Fruit fly (Drosophila melanogaster): ENCODE results near the gene lcs.

Gene lcs

dm6 chrX:21349800-21350309 is 47.3 kb downstream of the lcs start, which contains the start of the genes peng and sol (continued):
- TF ChIP-seq CG10654 (GFP tag; optimal IDR thresholded peaks at IDR 0.05) (peak; percentile 61), Hand (GFP tag; optimal IDR thresholded peaks at IDR 0.05) (peak; percentile 52), her (GFP tag; optimal IDR thresholded peaks at IDR 0.05) (peak; percentile 40), CG4617 (GFP tag; optimal IDR thresholded peaks at IDR 0.05; ENCODE audit: borderline replicate concordance) (peak; percentile 48), Chrac-16 (GFP tag; optimal IDR thresholded peaks at IDR 0.05) (peak; percentile 80), dan (GFP tag; IDR thresholded peaks at IDR 0.05) (no peak), zen (tag; optimal IDR thresholded peaks at IDR 0.05) (peak; percentile 40), CG11695 (GFP tag; IDR thresholded peaks at IDR 0.05) (peak; percentile 54; the same call in 2 of the 3 replicates), CoRest (tag; optimal IDR thresholded peaks at IDR 0.05) (peak; percentile 85), Ada2b (GFP tag; IDR thresholded peaks at IDR 0.05) (peak; percentile 59), CG14050 (GFP tag; IDR thresholded peaks at IDR 0.05) (peak; percentile 59; the same call in 2 of the 3 replicates), Sry-β (GFP tag; optimal IDR thresholded peaks at IDR 0.05) (no peak), ap (GFP tag; IDR thresholded peaks at IDR 0.05) (no peak), Fer1 (GFP tag; optimal IDR thresholded peaks at IDR 0.05) (peak; percentile 72), lab (GFP tag; optimal IDR thresholded peaks at IDR 0.05) (no peak), CG9797 (GFP tag; optimal IDR thresholded peaks at IDR 0.05) (peak; percentile 71), psq (GFP tag; optimal IDR thresholded peaks at IDR 0.05) (peak; percentile 23), bigmax (GFP tag; optimal IDR thresholded peaks at IDR 0.05) (no peak), B-H2 (GFP tag; optimal IDR thresholded peaks at IDR 0.05) (peak; percentile 51), CG8089 (GFP tag; optimal IDR thresholded peaks at IDR 0.05) (peak; percentile 31), fru (optimal IDR thresholded peaks at IDR 0.05) (no peak), tin (GFP tag; optimal IDR thresholded peaks at IDR 0.05) (peak; percentile 59), Dfd (GFP tag; optimal IDR thresholded peaks at IDR 0.05) (no peak), Dbx (GFP tag; IDR thresholded peaks at IDR 0.05) (no peak), PHDP (tag; optimal IDR thresholded peaks at IDR 0.05) (peak; percentile 66), CG11247 (GFP tag; IDR thresholded peaks at IDR 0.05) (peak; percentile 64; the same call in 1 of the 2 replicates), Oli (tag; optimal IDR thresholded peaks at IDR 0.05) (peak; percentile 63), MTF-1 (GFP tag; optimal IDR thresholded peaks at IDR 0.05; ENCODE audit: borderline replicate concordance) (no peak), CG12219 (GFP tag; optimal IDR thresholded peaks at IDR 0.05) (no peak), CG15601 (tag; optimal IDR thresholded peaks at IDR 0.05) (peak; percentile 65), Jarid2 (GFP tag; optimal IDR thresholded peaks at IDR 0.05) (no peak), usp (GFP tag; optimal IDR thresholded peaks at IDR 0.05) (no peak), kni (GFP tag; optimal IDR thresholded peaks at IDR 0.05) (no peak), disco-r (GFP tag; optimal IDR thresholded peaks at IDR 0.05) (peak; percentile 33), CG10431 (GFP tag; optimal IDR thresholded peaks at IDR 0.05) (peak; percentile 21), Ptx1 (GFP tag; IDR thresholded peaks at IDR 0.05) (peak; percentile 78), Rfx (GFP tag; IDR thresholded peaks at IDR 0.05) (peak; percentile 71), NfI (GFP tag; optimal IDR thresholded peaks at IDR 0.05) (peak; percentile 69), zfh1 (GFP tag; IDR thresholded peaks at IDR 0.05) (peak; percentile 41; the same call in 1 of the 3 replicates), Hmr (GFP tag; optimal IDR thresholded peaks at IDR 0.05) (peak; percentile 82), az2 (GFP tag; optimal IDR thresholded peaks at IDR 0.05) (peak; percentile 74), jigr1 (GFP tag; IDR thresholded peaks at IDR 0.05) (no peak), CG34224 (GFP tag; IDR thresholded peaks at IDR 0.05; ENCODE audit: partially characterized antibody) (no peak), CG9215 (GFP tag; IDR thresholded peaks at IDR 0.05) (peak; percentile 57), gsb-n (tag; optimal IDR thresholded peaks at IDR 0.05) (no peak), CG30020 (tag; optimal IDR thresholded peaks at IDR 0.05) (peak; percentile 56), CTCF (GFP tag; optimal IDR thresholded peaks at IDR 0.05) (peak; percentile 18), Hr78 (GFP tag; optimal IDR thresholded peaks at IDR 0.05) (no peak), CG3281 (GFP tag; optimal IDR thresholded peaks at IDR 0.05) (peak; percentile 71), ewg (GFP tag; optimal IDR thresholded peaks at IDR 0.05) (peak; percentile 47), ken (GFP tag; IDR thresholded peaks at IDR 0.05) (0 out of 3 replicates have a peak, but pooled peaks have one; percentile 38)
